Worm (Caenorhabditis elegans) whole organism, L2 larva: ENCODE measurements around the gene ama-1.

ENCODE experiments used
- F13H6.1 ChIP-seq: sonication (generic microtip); optimal IDR thresholded peaks from 2 replicates; lab custom pipeline; 2016; ENCODE audit warnings: missing genetic modification characterization, missing compliant biosample characterization
- ZK546.5 ChIP-seq: sonication (generic microtip); optimal IDR thresholded peaks from 2 replicates; lab custom pipeline; 2017; ENCODE audit warnings: missing biosample characterization, missing genetic modification characterization
- ama-1 ChIP-seq: fragments of 150-350 bp; optimal IDR thresholded peaks from 2 replicates; lab custom pipeline; 2018; ENCODE audit warnings: inconsistent platforms
- ceh-82 ChIP-seq: fragments of 150-350 bp; optimal IDR thresholded peaks from 2 replicates; lab custom pipeline; 2014; ENCODE audit warnings: missing biosample characterization, missing genetic modification characterization
- elt-3 ChIP-seq: sonication (generic microtip); optimal IDR thresholded peaks from 2 replicates; lab custom pipeline; 2017; ENCODE audit warnings: missing biosample characterization, missing genetic modification characterization
- lin-13 ChIP-seq: fragments of 150-350 bp; optimal IDR thresholded peaks from 2 replicates; lab custom pipeline; 2014; ENCODE audit warnings: missing biosample characterization, missing genetic modification reagents, missing genetic modification characterization
- lsy-2 ChIP-seq, 2 experiments: fragments of 150-350 bp in 1 of 2; sonication (generic microtip) in 1 of 2; optimal IDR thresholded peaks; 2 replicates each; lab custom pipeline; 2014 to 2017; ENCODE audit warnings: missing biosample characterization in 2 of 2, missing genetic modification characterization in 2 of 2
- nhr-11 ChIP-seq: fragments of 150-350 bp; optimal IDR thresholded peaks from 2 replicates; lab custom pipeline; 2014; ENCODE audit warnings: missing biosample characterization, missing genetic modification characterization
- nhr-237 ChIP-seq: fragments of 150-350 bp; optimal IDR thresholded peaks from 2 replicates; lab custom pipeline; 2014; ENCODE audit warnings: missing biosample characterization, missing genetic modification characterization
- skn-1 ChIP-seq: sonication (generic microtip); optimal IDR thresholded peaks from 2 replicates; lab custom pipeline; 2017; ENCODE audit warnings: missing biosample characterization, missing genetic modification characterization
- snpc-4 ChIP-seq: fragments of 150-350 bp; optimal IDR thresholded peaks from 2 replicates; lab custom pipeline; 2014; ENCODE audit warnings: missing biosample characterization, missing genetic modification characterization

DNA sequence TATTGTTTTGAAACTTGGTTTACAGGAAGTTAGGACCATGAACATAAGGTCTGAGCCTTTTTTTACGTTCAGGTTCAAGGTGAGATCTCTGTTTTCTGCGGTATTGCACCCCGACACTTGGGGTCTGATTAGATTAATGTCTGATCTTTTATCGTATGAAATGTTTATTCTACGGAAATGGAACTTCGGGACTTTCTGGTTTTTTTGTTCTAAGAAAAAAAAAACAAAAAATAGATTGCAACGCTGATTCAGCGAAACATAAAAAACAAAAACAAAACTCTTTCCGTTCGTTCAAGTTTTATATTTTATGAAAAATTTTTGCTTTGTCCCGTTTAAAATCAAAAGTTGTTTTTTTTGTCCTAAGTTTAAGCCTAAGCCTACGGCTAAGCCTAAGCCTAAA is 17.4 kb downstream of the ama-1 start, which contains the start of gene F36A4.5:
- TF ChIP-seq ZK546.5 (tag; lab: Kevin White, UChicago) (no peak), nhr-237 (tag; lab: Kevin White, UChicago) (no peak), lsy-2 (tag; optimal IDR thresholded peaks at IDR 0.05; lab: Kevin White, UChicago) (no peak), ceh-82 (tag; lab: Kevin White, UChicago) (no peak), ama-1 (lab: Kevin White, UChicago) (no peak), elt-3 (no peak), skn-1 (no peak), snpc-4 (tag; lab: Kevin White, UChicago) (no peak), nhr-11 (tag; lab: Kevin White, UChicago) (no peak), F13H6.1 (tag; lab: Kevin White, UChicago) (no peak), lin-13 (no peak)
